Worm (Caenorhabditis elegans) whole organism, early embryonic: Measurements from ENCODE around the gene bus-2.
"Not testable (repeated sequence)": the region's sequence is repeated elsewhere in the genome, so short reads cannot be mapped to it uniquely, and the experiment has no call there.

Experiments used
- B0310.2 ChIP-seq: sonication (generic microtip); optimal IDR thresholded peaks from 2 replicates; lab custom pipeline; 2016; ENCODE audit warnings: mild to moderate bottlenecking, missing genetic modification characterization, missing compliant biosample characterization
- ama-1 ChIP-seq: fragments of 150-350 bp; optimal IDR thresholded peaks from 2 replicates; lab custom pipeline; 2014
- ceh-13 ChIP-seq: fragments of 200-800 bp; sonication (Bioruptor generic); optimal IDR thresholded peaks from 2 replicates; lab custom pipeline; 2018; ENCODE audit warnings: mild to moderate bottlenecking, missing genetic modification characterization, missing compliant biosample characterization
- ceh-36 ChIP-seq: sonication (generic microtip); optimal IDR thresholded peaks from 2 replicates; lab custom pipeline; 2016; ENCODE audit warnings: missing genetic modification characterization, inconsistent platforms, missing compliant biosample characterization
- flt-1 ChIP-seq: fragments of 200-800 bp; sonication (Bioruptor generic); IDR thresholded peaks from 2 replicates; pipeline ENCODE4 v1.3.6; 2022; ENCODE audit warnings: missing genetic modification characterization, missing compliant biosample characterization
- hmg-4 ChIP-seq: fragments of 200-800 bp; sonication (Bioruptor generic); optimal IDR thresholded peaks from 2 replicates; lab custom pipeline; 2018; ENCODE audit warnings: mild to moderate bottlenecking, missing genetic modification characterization, missing compliant biosample characterization
- tra-4 ChIP-seq: sonication (generic microtip); optimal IDR thresholded peaks from 2 replicates; lab custom pipeline; 2017; ENCODE audit warnings: missing genetic modification characterization, missing compliant biosample characterization

ce11 chrIV:1722463-1722862 lies 22.8 kb downstream of the bus-2 start:
- TF ChIP-seq B0310.2 (tag; lab: Kevin White, UChicago); ceh-36 (tag; lab: Kevin White, UChicago); tra-4 (tag; lab: Kevin White, UChicago); flt-1 (GFP tag; lab: Robert Waterston, UW); ama-1 (lab: Kevin White, UChicago); ceh-13; hmg-4: not testable (repeated sequence)
